Worm (Caenorhabditis elegans): ENCODE measurements around the gene rpn-13.
A peak's percentile ranks its signal among the peaks of the same experiment; 100 is the strongest.

Gene rpn-13

ce11 chrIII:6311452-6311851, 30.3 kb downstream of the rpn-13 start:
- TF ChIP-seq vab-15 (tag; optimal IDR thresholded peaks at IDR 0.05) (no peak), egl-13 (tag; optimal IDR thresholded peaks at IDR 0.05) (no peak), nhr-20 (tag; optimal IDR thresholded peaks at IDR 0.05) (no peak), tlp-1 (tag; optimal IDR thresholded peaks at IDR 0.05) (no peak), ces-1 (GFP tag; optimal IDR thresholded peaks at IDR 0.05) (no peak), fkh-8 (tag; optimal IDR thresholded peaks at IDR 0.05) (peak; percentile 52), nhr-47 (tag; optimal IDR thresholded peaks at IDR 0.05) (peak; percentile 24), irx-1 (tag; optimal IDR thresholded peaks at IDR 0.05) (no peak), zip-4 (GFP tag; optimal IDR thresholded peaks at IDR 0.05) (no peak), grh-1 (GFP tag; IDR thresholded peaks at IDR 0.05) (no peak)

- TF ChIP-seq snu-23 (GFP tag; optimal IDR thresholded peaks at IDR 0.05) (no peak), C04F5.9 (tag; optimal IDR thresholded peaks at IDR 0.05) (no peak), lsy-2 (tag; optimal IDR thresholded peaks at IDR 0.05) (peak in 1 of 2 experiments; percentile 5), zag-1 (tag; optimal IDR thresholded peaks at IDR 0.05) (no peak), nhr-28 (tag; optimal IDR thresholded peaks at IDR 0.05) (no peak), fkh-10 (GFP tag; optimal IDR thresholded peaks at IDR 0.05) (peak; percentile 87), alr-1 (tag; optimal IDR thresholded peaks at IDR 0.05; ENCODE audit: borderline replicate concordance) (no peak), nhr-71 (tag; optimal IDR thresholded peaks at IDR 0.05) (peak; percentile 8), C34B4.2 (tag; optimal IDR thresholded peaks at IDR 0.05) (no peak), fkh-4 (tag; optimal IDR thresholded peaks at IDR 0.05; ENCODE audit: borderline replicate concordance) (no peak), nhr-19 (GFP tag; conservative IDR thresholded peaks at IDR 0.05) (no peak), pax-3 (tag; optimal IDR thresholded peaks at IDR 0.05) (no peak), lin-14 (GFP tag; optimal IDR thresholded peaks at IDR 0.05) (peak; percentile 66), lin-39 (tag; optimal IDR thresholded peaks at IDR 0.05) (no peak), nhr-11 (tag; optimal IDR thresholded peaks at IDR 0.05) (no peak), sptf-1 (tag; optimal IDR thresholded peaks at IDR 0.05) (no peak), ces-1 (GFP tag; optimal IDR thresholded peaks at IDR 0.05) (peak; percentile 30), ceh-82 (tag; optimal IDR thresholded peaks at IDR 0.05) (peak in 1 of 3 experiments; percentile 2), mep-1 (tag; optimal IDR thresholded peaks at IDR 0.05) (no peak), unc-62 (GFP tag; optimal IDR thresholded peaks at IDR 0.05) (no peak), ztf-4 (tag; optimal IDR thresholded peaks at IDR 0.05) (no peak), F16B12.6 (tag; optimal IDR thresholded peaks at IDR 0.05) (no peak), nhr-12 (tag; optimal IDR thresholded peaks at IDR 0.05) (no peak), grh-1 (GFP tag; IDR thresholded peaks at IDR 0.05) (no peak)
Measured at ce11 chrIII:6310352-6310751, 31.4 kb downstream of the rpn-13 start.

- TF ChIP-seq pqm-1 (tag; optimal IDR thresholded peaks at IDR 0.05): no peak
- TF ChIP-seq dsc-1 (tag; optimal IDR thresholded peaks at IDR 0.05): no peak
- TF ChIP-seq ztf-4 (tag; optimal IDR thresholded peaks at IDR 0.05): no peak
- TF ChIP-seq unc-98 (GFP tag; IDR thresholded peaks at IDR 0.05): no peak
- no peak for TF ChIP-seq unc-86 (tag; optimal IDR thresholded peaks at IDR 0.05)
- no peak for TF ChIP-seq lin-15B (tag; optimal IDR thresholded peaks at IDR 0.05)
- no peak for TF ChIP-seq isw-1 (GFP tag; IDR thresholded peaks at IDR 0.05)
- no peak for TF ChIP-seq mab-9 (GFP tag; IDR thresholded peaks at IDR 0.05)
Measured at ce11 chrIII:6309066-6309465, 32.7 kb downstream of the rpn-13 start, which contains the start of gene gar-2. TSS of gene gar-2 (plus strand) at chrIII:6309366.

ce11 chrIII:6307832-6308231, 33.9 kb downstream of the rpn-13 start:
- TF ChIP-seq unc-86 (tag; optimal IDR thresholded peaks at IDR 0.05) (no peak), pqm-1 (tag; optimal IDR thresholded peaks at IDR 0.05) (no peak), nhr-71 (tag; optimal IDR thresholded peaks at IDR 0.05) (peak; percentile 9), efl-1 (optimal IDR thresholded peaks at IDR 0.05) (no peak), efl-1 (GFP tag; optimal IDR thresholded peaks at IDR 0.05 in 1 of 2) (no peak), fkh-10 (GFP tag; optimal IDR thresholded peaks at IDR 0.05) (peak; percentile 67), dsc-1 (tag; optimal IDR thresholded peaks at IDR 0.05) (no peak), lsy-2 (tag; optimal IDR thresholded peaks at IDR 0.05) (peak in 1 of 2 experiments; percentile 27), grh-1 (GFP tag; IDR thresholded peaks at IDR 0.05) (no peak), blmp-1 (tag; optimal IDR thresholded peaks at IDR 0.05) (no peak), egl-13 (tag; optimal IDR thresholded peaks at IDR 0.05) (no peak), unc-30 (tag; optimal IDR thresholded peaks at IDR 0.05) (no peak), lin-14 (GFP tag; optimal IDR thresholded peaks at IDR 0.05) (peak; percentile 66), mdl-1 (tag; optimal IDR thresholded peaks at IDR 0.05) (no peak), unc-62 (GFP tag; optimal IDR thresholded peaks at IDR 0.05) (no peak)
